Fruit fly (Drosophila melanogaster) whole organism, embryonic: ENCODE data around the gene CG32845.

ENCODE experiments used
- Abd-B ChIP-seq: fragments of 200-800 bp; sonication (Bioruptor generic); optimal IDR thresholded peaks from 2 replicates; lab custom pipeline; 2018; ENCODE audit warnings: missing biosample characterization, mild to moderate bottlenecking, missing genetic modification characterization, moderate library complexity
- CG10543 ChIP-seq: fragments of 200-800 bp; sonication (Bioruptor generic); optimal IDR thresholded peaks from 3 replicates; lab custom pipeline; 2017; ENCODE audit warnings: missing biosample characterization, mild to moderate bottlenecking, missing genetic modification characterization, moderate library complexity
- CG10565 ChIP-seq: fragments of 200-800 bp; sonication (Bioruptor generic); optimal IDR thresholded peaks from 3 replicates; lab custom pipeline; 2016; ENCODE audit warnings: missing biosample characterization, mild to moderate bottlenecking, missing genetic modification characterization
- CG12236 ChIP-seq: fragments of 200-800 bp; sonication (Bioruptor generic); optimal IDR thresholded peaks from 2 replicates; lab custom pipeline; 2016; ENCODE audit warnings: missing biosample characterization, missing genetic modification characterization
- CG1647 ChIP-seq: fragments of 200-800 bp; sonication (Bioruptor generic); optimal IDR thresholded peaks from 3 replicates; lab custom pipeline; 2016; ENCODE audit warnings: missing biosample characterization, missing genetic modification characterization
- CG17912 ChIP-seq: fragments of 200-800 bp; sonication (Bioruptor generic); optimal IDR thresholded peaks from 2 replicates; lab custom pipeline; 2018; ENCODE audit warnings: missing biosample characterization, mild to moderate bottlenecking, missing genetic modification characterization
- CG31224 ChIP-seq: fragments of 200-800 bp; sonication (Bioruptor generic); IDR thresholded peaks from 2 replicates; pipeline ENCODE4 v1.3.6; 2022; ENCODE audit warnings: missing biosample characterization, missing genetic modification characterization
- CG32767 ChIP-seq: fragments of 200-800 bp; sonication (Bioruptor generic); IDR thresholded peaks from 2 replicates; pipeline ENCODE4 v1.3.6; 2022; ENCODE audit warnings: missing biosample characterization, missing genetic modification characterization
- CG3726 ChIP-seq: fragments of 200-800 bp; sonication (Bioruptor generic); IDR thresholded peaks from 3 replicates; pipeline ENCODE4, ENCODE4 v1.3.6; 2022; ENCODE audit warnings: missing biosample characterization, missing genetic modification characterization
- CG4854 ChIP-seq: fragments of 200-800 bp; sonication (Bioruptor generic); optimal IDR thresholded peaks from 2 replicates; lab custom pipeline; 2016; ENCODE audit warnings: missing biosample characterization, missing genetic modification characterization, inconsistent platforms
- CG5180 ChIP-seq: fragments of 200-800 bp; sonication (Bioruptor generic); optimal IDR thresholded peaks from 3 replicates; lab custom pipeline; 2017; ENCODE audit warnings: missing biosample characterization, missing genetic modification characterization, mild to moderate bottlenecking, moderate library complexity, missing genetic modification reagents
- CG6765 ChIP-seq: fragments of 200-800 bp; sonication (Bioruptor generic); optimal IDR thresholded peaks from 3 replicates; lab custom pipeline; 2017; ENCODE audit warnings: missing biosample characterization, mild to moderate bottlenecking, missing genetic modification characterization
- CG7963 ChIP-seq: fragments of 200-800 bp; sonication (Bioruptor generic); IDR thresholded peaks from 3 replicates; pipeline ENCODE4 v1.3.6; 2022; ENCODE audit warnings: missing biosample characterization, missing genetic modification characterization; ENCODE audit not compliant: partially characterized antibody
- CG8765 ChIP-seq: fragments of 200-800 bp; sonication (Bioruptor generic); IDR thresholded peaks from 2 replicates; pipeline ENCODE4 v1.3.6; 2022; ENCODE audit warnings: missing biosample characterization, missing genetic modification characterization
- Camta ChIP-seq: fragments of 200-800 bp; sonication (Bioruptor generic); optimal IDR thresholded peaks from 2 replicates; lab custom pipeline; 2016; ENCODE audit warnings: missing biosample characterization, missing genetic modification characterization
- Dek ChIP-seq: fragments of 200-800 bp; sonication (Bioruptor generic); optimal IDR thresholded peaks from 3 replicates; lab custom pipeline; 2019; ENCODE audit warnings: missing biosample characterization, mild to moderate bottlenecking, missing genetic modification characterization, moderate library complexity
- Dip2 ChIP-seq: fragments of 200-800 bp; sonication (Bioruptor generic); IDR thresholded peaks from 2 replicates; pipeline ENCODE4 v1.3.6; 2022; ENCODE audit warnings: missing biosample characterization, missing genetic modification characterization
- HLHmδ ChIP-seq: fragments of 200-800 bp; sonication (Bioruptor generic); optimal IDR thresholded peaks from 2 replicates; lab custom pipeline; 2018; ENCODE audit warnings: missing biosample characterization, mild to moderate bottlenecking, missing genetic modification characterization, moderate library complexity
- Hr39 ChIP-seq: fragments of >200 bp; optimal IDR thresholded peaks from 2 replicates; lab custom pipeline; 2017
- Myb ChIP-seq: fragments of 200-800 bp; sonication (Bioruptor generic); optimal IDR thresholded peaks from 2 replicates; lab custom pipeline; 2016; ENCODE audit warnings: missing biosample characterization, missing genetic modification characterization
- NFAT ChIP-seq: fragments of 200-800 bp; sonication (Bioruptor generic); IDR thresholded peaks from 2 replicates; pipeline ENCODE4 v1.3.6; 2022; ENCODE audit warnings: missing biosample characterization, missing genetic modification characterization
- NfI ChIP-seq: fragments of 200-800 bp; sonication (Bioruptor generic); optimal IDR thresholded peaks from 3 replicates; lab custom pipeline; 2018; ENCODE audit warnings: missing biosample characterization, mild to moderate bottlenecking, missing genetic modification characterization, moderate library complexity
- Oli ChIP-seq: fragments of 200-800 bp; sonication (Bioruptor generic); optimal IDR thresholded peaks from 2 replicates; lab custom pipeline; 2018; ENCODE audit warnings: missing biosample characterization, mild to moderate bottlenecking, missing genetic modification characterization, moderate library complexity
- Opbp ChIP-seq: fragments of 200-800 bp; sonication (Bioruptor generic); IDR thresholded peaks from 3 replicates; pipeline ENCODE4 v1.3.6; 2022; ENCODE audit warnings: missing biosample characterization, missing genetic modification characterization; ENCODE audit not compliant: partially characterized antibody
- Side ChIP-seq: fragments of 200-800 bp; sonication (Bioruptor generic); optimal IDR thresholded peaks from 2 replicates; lab custom pipeline; 2016; ENCODE audit warnings: missing biosample characterization, missing genetic modification characterization
- Stat92E ChIP-seq, 3 experiments: fragments of >200 bp in 2 of 3; fragments of 200-800 bp in 1 of 3; sonication (Bioruptor generic) in 1 of 3; optimal IDR thresholded peaks; 2 replicates each; lab custom pipeline; 2017 to 2019; ENCODE audit warnings: missing biosample characterization in 3 of 3, missing genetic modification characterization in 3 of 3, mild to moderate bottlenecking in 1 of 3, moderate library complexity in 1 of 3
- al ChIP-seq: fragments of 200-800 bp; sonication (Bioruptor generic); IDR thresholded peaks from 2 replicates; pipeline ENCODE4 v1.3.6; 2022; ENCODE audit warnings: missing biosample characterization, missing genetic modification characterization
- cad ChIP-seq: fragments of >200 bp; optimal IDR thresholded peaks from 2 replicates; lab custom pipeline; 2017; ENCODE audit warnings: missing biosample characterization, missing genetic modification characterization
- dpn ChIP-seq, 2 experiments: fragments of 200-800 bp; sonication (Bioruptor generic); optimal IDR thresholded peaks; 3 replicates each; lab custom pipeline; 2016; ENCODE audit warnings: missing biosample characterization in 2 of 2, missing genetic modification characterization in 2 of 2
- eyg ChIP-seq: fragments of 200-800 bp; sonication (Bioruptor generic); optimal IDR thresholded peaks from 3 replicates; lab custom pipeline; 2016; ENCODE audit warnings: missing biosample characterization, missing genetic modification characterization
- fd3F ChIP-seq: fragments of 200-800 bp; sonication (Bioruptor generic); optimal IDR thresholded peaks from 2 replicates; lab custom pipeline; 2018; ENCODE audit warnings: missing biosample characterization, mild to moderate bottlenecking, missing genetic modification characterization, moderate library complexity
- gem ChIP-seq: fragments of 200-800 bp; sonication (Bioruptor generic); optimal IDR thresholded peaks from 2 replicates; lab custom pipeline; 2019; ENCODE audit warnings: missing biosample characterization, mild to moderate bottlenecking, missing genetic modification characterization, moderate library complexity
- gsb-n ChIP-seq: fragments of 200-800 bp; sonication (Bioruptor generic); optimal IDR thresholded peaks from 3 replicates; lab custom pipeline; 2018; ENCODE audit warnings: missing biosample characterization, mild to moderate bottlenecking, missing genetic modification characterization
- gt ChIP-seq: fragments of 200-800 bp; sonication (Bioruptor generic); IDR thresholded peaks from 2 replicates; pipeline ENCODE4 v1.3.6; 2022; ENCODE audit warnings: missing biosample characterization, missing genetic modification characterization
- ham ChIP-seq: fragments of 200-800 bp; sonication (Bioruptor generic); IDR thresholded peaks from 2 replicates; pipeline ENCODE4 v1.3.6; 2022; ENCODE audit warnings: missing biosample characterization, missing genetic modification characterization
- hth ChIP-seq: fragments of >200 bp; optimal IDR thresholded peaks from 2 replicates; lab custom pipeline; 2017; ENCODE audit warnings: inconsistent platforms
- lilli ChIP-seq: fragments of 200-800 bp; sonication (Bioruptor generic); optimal IDR thresholded peaks from 3 replicates; lab custom pipeline; 2016; ENCODE audit warnings: missing biosample characterization, missing genetic modification characterization
- nau ChIP-seq: fragments of 200-800 bp; sonication (Bioruptor generic); optimal IDR thresholded peaks from 3 replicates; lab custom pipeline; 2017; ENCODE audit warnings: missing biosample characterization, mild to moderate bottlenecking, missing genetic modification characterization, missing genetic modification reagents
- nerfin-2 ChIP-seq: fragments of 200-800 bp; sonication (Bioruptor generic); IDR thresholded peaks from 2 replicates; pipeline ENCODE4 v1.3.6; 2022; ENCODE audit warnings: missing biosample characterization, missing genetic modification characterization; ENCODE audit not compliant: partially characterized antibody
- nmo ChIP-seq: fragments of 200-800 bp; sonication (Bioruptor generic); optimal IDR thresholded peaks from 2 replicates; lab custom pipeline; 2018; ENCODE audit warnings: missing biosample characterization, mild to moderate bottlenecking, missing genetic modification characterization, moderate library complexity
- onecut ChIP-seq: fragments of 200-800 bp; sonication (Bioruptor generic); IDR thresholded peaks from 2 replicates; pipeline ENCODE4 v1.3.6; 2022; ENCODE audit warnings: missing biosample characterization, missing genetic modification characterization
- ranshi ChIP-seq: fragments of 200-800 bp; sonication (Bioruptor generic); IDR thresholded peaks from 2 replicates; pipeline ENCODE4 v1.3.6; 2022; ENCODE audit warnings: missing biosample characterization, missing genetic modification characterization
- sd ChIP-seq: fragments of 200-800 bp; sonication (Bioruptor generic); optimal IDR thresholded peaks from 3 replicates; lab custom pipeline; 2018; ENCODE audit warnings: missing biosample characterization, mild to moderate bottlenecking, missing genetic modification characterization, moderate library complexity
- sisA ChIP-seq: fragments of 200-800 bp; sonication (Bioruptor generic); IDR thresholded peaks from 2 replicates; pipeline ENCODE4 v1.3.6; 2022; ENCODE audit warnings: missing biosample characterization, missing genetic modification characterization
- slp2 ChIP-seq: fragments of 200-800 bp; sonication (Bioruptor generic); optimal IDR thresholded peaks from 2 replicates; lab custom pipeline; 2016; ENCODE audit warnings: missing biosample characterization, missing genetic modification characterization
- sna ChIP-seq: fragments of 200-800 bp; sonication (Bioruptor generic); IDR thresholded peaks from 2 replicates; pipeline ENCODE4 v1.3.6; 2022; ENCODE audit warnings: missing biosample characterization, missing genetic modification characterization; ENCODE audit not compliant: partially characterized antibody
- tup ChIP-seq: fragments of 200-800 bp; sonication (Bioruptor generic); optimal IDR thresholded peaks from 2 replicates; lab custom pipeline; 2016; ENCODE audit warnings: missing biosample characterization, mild to moderate bottlenecking, missing genetic modification characterization, moderate library complexity
- twi ChIP-seq: fragments of 200-800 bp; optimal IDR thresholded peaks from 2 replicates; lab custom pipeline; 2019; ENCODE audit warnings: missing biosample characterization, mild to moderate bottlenecking, missing genetic modification characterization, moderate library complexity
- wor ChIP-seq: fragments of 200-800 bp; sonication (Bioruptor generic); IDR thresholded peaks from 2 replicates; pipeline ENCODE4 v1.3.6; 2022; ENCODE audit warnings: missing biosample characterization, missing genetic modification characterization
- zfh1 ChIP-seq: fragments of 200-800 bp; sonication (Bioruptor generic); IDR thresholded peaks from 3 replicates; pipeline ENCODE4 v1.3.6; 2022; ENCODE audit warnings: missing biosample characterization, missing genetic modification characterization

Gene CG32845

DNA sequence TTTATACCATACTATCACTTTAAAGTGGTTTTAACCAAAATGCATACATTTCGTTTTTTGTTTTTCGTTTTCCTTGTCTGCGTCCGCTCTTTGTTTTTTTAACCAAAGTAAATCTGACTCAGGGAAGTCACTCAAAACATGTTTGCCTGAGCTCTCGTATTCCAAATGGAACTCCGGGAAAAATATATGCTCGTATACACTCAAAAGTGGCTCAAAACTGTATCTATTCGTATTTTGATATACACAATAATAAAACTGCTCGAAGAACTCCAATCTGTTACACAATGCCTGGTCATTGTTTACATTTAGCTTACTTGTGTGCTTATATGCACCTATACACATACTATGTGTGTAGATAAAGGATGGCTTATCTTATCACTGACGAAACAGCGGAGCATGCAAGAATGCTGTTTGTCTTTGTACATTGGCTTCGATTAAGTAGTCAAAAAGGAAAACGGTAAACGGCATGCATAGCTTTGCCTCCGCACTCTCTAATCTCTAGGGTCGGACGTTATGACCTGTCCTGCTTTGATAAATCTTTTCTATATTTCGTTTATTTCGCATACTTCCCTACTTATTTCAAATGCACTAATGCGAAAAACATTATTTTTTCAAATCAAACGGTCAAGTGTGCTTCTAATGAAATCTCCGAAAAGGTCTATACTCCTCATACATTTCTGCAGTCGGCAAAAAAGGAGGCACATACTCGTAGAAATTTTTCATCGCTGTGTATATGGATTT, 2.3 kb downstream of the CG32845 start, which contains the start of gene miple2 (continued):
- peak; percentile 53 for TF ChIP-seq Side (GFP tag; lab: Kevin White, UChicago)
- TF ChIP-seq CG10565 (GFP tag; lab: Kevin White, UChicago), result no peak
- peak; percentile 58 for TF ChIP-seq gsb-n (tag; lab: Kevin White, UChicago)
- no peak for TF ChIP-seq CG8765 (GFP tag; lab: Robert Waterston, UW)
- TF ChIP-seq CG10543, result peak; percentile 70
- no peak for TF ChIP-seq NFAT (GFP tag; lab: Robert Waterston, UW)
- peak; percentile 92 for TF ChIP-seq sd (tag; lab: Kevin White, UChicago)
- TF ChIP-seq Oli, result peak; percentile 55
- TF ChIP-seq ranshi (GFP tag; lab: Robert Waterston, UW), result no peak
- TF ChIP-seq dpn (GFP tag; optimal IDR thresholded peaks at IDR 0.05; lab: Kevin White, UChicago), result peak; percentile 13 to 38
- peak; percentile 8 for TF ChIP-seq fd3F (GFP tag; lab: Kevin White, UChicago)
- no peak for TF ChIP-seq Opbp
- no peak for TF ChIP-seq CG3726
- TF ChIP-seq CG5180 (GFP tag; lab: Kevin White, UChicago), result peak; percentile 43
- TF ChIP-seq sisA (GFP tag; lab: Robert Waterston, UW), result no peak
- TF ChIP-seq Stat92E (GFP tag; optimal IDR thresholded peaks at IDR 0.05; lab: Kevin White, UChicago), result peak in 1 of 3 experiments; percentile 16
- no peak for TF ChIP-seq nerfin-2
- TF ChIP-seq Camta (GFP tag; lab: Kevin White, UChicago), result peak; percentile 15
- peak; percentile 30 for TF ChIP-seq CG4854 (GFP tag; lab: Kevin White, UChicago)
- peak; percentile 38 for TF ChIP-seq CG6765
- peak; percentile 88 for TF ChIP-seq CG32767 (GFP tag; lab: Robert Waterston, UW)
- TF ChIP-seq nmo, result peak; percentile 45
- TF ChIP-seq lilli (GFP tag; lab: Kevin White, UChicago), result peak; percentile 53
- TF ChIP-seq CG7963 (GFP tag; lab: Robert Waterston, UW), result no peak
- peak; percentile 33 for TF ChIP-seq slp2 (GFP tag; lab: Kevin White, UChicago)
- no peak for TF ChIP-seq wor (GFP tag; lab: Robert Waterston, UW)
- no peak for TF ChIP-seq ham (GFP tag; lab: Robert Waterston, UW)
- no peak for TF ChIP-seq Dek
- TF ChIP-seq Hr39, result no peak
- TF ChIP-seq Myb (GFP tag; lab: Kevin White, UChicago), result peak; percentile 23
- no peak for TF ChIP-seq Dip2
- peak; percentile 80 for TF ChIP-seq HLHmδ (GFP tag; lab: Kevin White, UChicago)
- no peak for TF ChIP-seq CG1647 (GFP tag; lab: Kevin White, UChicago)
- TF ChIP-seq nau (GFP tag; lab: Kevin White, UChicago), result no peak
- TF ChIP-seq hth, result no peak
- TF ChIP-seq sna (GFP tag; lab: Robert Waterston, UW), result no peak
- TF ChIP-seq NfI (GFP tag; lab: Kevin White, UChicago), result peak; percentile 39
- TF ChIP-seq tup (GFP tag; lab: Kevin White, UChicago), result no peak
- TF ChIP-seq twi, result peak; percentile 57
- no peak for TF ChIP-seq gt (GFP tag; lab: Robert Waterston, UW)
- TF ChIP-seq CG31224 (GFP tag; lab: Robert Waterston, UW), result no peak
- TF ChIP-seq CG12236 (GFP tag; lab: Kevin White, UChicago), result peak; percentile 36
- TF ChIP-seq al (GFP tag; lab: Robert Waterston, UW), result no peak
- peak; percentile 55 for TF ChIP-seq CG17912 (GFP tag; lab: Kevin White, UChicago)
- no peak for TF ChIP-seq gem
- no peak for TF ChIP-seq eyg (GFP tag; lab: Kevin White, UChicago)
- 0 out of 2 replicates have a peak, but pooled peaks have one; percentile 25 for TF ChIP-seq onecut (GFP tag; lab: Robert Waterston, UW)
- no peak for TF ChIP-seq cad (GFP tag; lab: Kevin White, UChicago)
- TF ChIP-seq Abd-B (GFP tag; lab: Kevin White, UChicago), result no peak
- TF ChIP-seq zfh1 (GFP tag; lab: Robert Waterston, UW), result 0 out of 3 replicates have a peak, but pooled peaks have one; percentile 6
